Fruit fly (Drosophila melanogaster) whole organism, wandering third instar larva: ENCODE data around the gene Osi18.

Experiments used
- GATAd ChIP-seq: sonication (Bioruptor generic); optimal IDR thresholded peaks from 2 replicates; lab custom pipeline; 2016; ENCODE audit warnings: missing biosample characterization, missing genetic modification characterization
- dl ChIP-seq, 2 experiments: fragments of 175-275, 200-275 bp in 1 of 2; fragments of 200-275 bp in 1 of 2; sonication (Bioruptor generic); optimal IDR thresholded peaks; lab custom pipeline; 2018; ENCODE audit warnings: mild to moderate bottlenecking in 2 of 2, missing biosample characterization in 2 of 2, missing genetic modification characterization in 2 of 2, moderate library complexity in 2 of 2; ENCODE audit not compliant: partially characterized antibody in 2 of 2, insufficient read depth in 1 of 2
- pan ChIP-seq: fragments of >200 bp; optimal IDR thresholded peaks from 2 replicates; lab custom pipeline; 2017
- usp ChIP-seq: fragments of >200 bp; optimal IDR thresholded peaks from 2 replicates; lab custom pipeline; 2017; ENCODE audit warnings: missing biosample characterization, missing genetic modification characterization

DNA sequence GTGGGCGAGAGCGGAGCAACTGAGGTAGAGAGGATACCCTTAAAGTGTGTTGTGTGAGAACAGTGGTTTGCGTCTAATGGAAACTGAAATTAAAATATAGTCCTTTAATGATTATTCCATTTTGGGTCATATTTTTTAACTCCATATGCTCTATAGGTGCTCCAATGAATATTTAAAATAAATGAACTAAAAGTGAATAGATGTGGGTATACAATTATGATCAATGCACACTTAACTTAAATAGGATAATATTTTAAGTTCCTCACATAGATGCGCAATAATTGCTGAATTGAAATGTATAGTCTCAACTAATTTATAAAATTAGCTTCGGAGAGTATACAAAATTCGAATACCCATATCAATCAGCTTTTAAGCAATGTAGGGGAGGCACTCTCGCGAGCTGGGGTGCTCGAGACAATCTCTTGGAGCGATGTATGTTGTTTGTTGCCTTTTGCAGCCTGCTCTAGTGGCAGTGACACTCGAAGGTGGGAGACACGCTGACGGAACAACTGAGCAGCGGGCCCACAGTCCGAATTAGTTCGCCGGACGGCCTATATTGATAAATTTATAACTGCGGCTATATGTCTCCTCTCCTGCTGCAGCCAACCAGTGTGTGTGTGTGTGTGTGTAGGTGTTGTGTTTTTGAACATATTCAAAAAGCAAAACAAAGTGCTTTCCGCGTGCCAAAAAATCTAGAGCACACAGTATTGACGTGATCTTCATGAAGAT is 23.7 kb downstream of the Osi18 start:
- no peak for TF ChIP-seq usp (GFP tag; lab: Kevin White, UChicago)
- TF ChIP-seq pan (lab: Kevin White, UChicago): no peak
- no peak for TF ChIP-seq dl (GFP tag; optimal IDR thresholded peaks at IDR 0.05; lab: Kevin White, UChicago; ENCODE audit: insufficient read depth in 1 of 2, partially characterized antibody in 2 of 2)
- TF ChIP-seq GATAd: no peak
